Worm (Caenorhabditis elegans): ENCODE measurements around the gene mksr-1.

ce11 chrX:1038347-1038746, 30.6 kb downstream of the mksr-1 start, which contains the start of gene F55A4.7:
- TF ChIP-seq scrt-1 (GFP tag; IDR thresholded peaks at IDR 0.05) (no peak), ets-7 (tag; optimal IDR thresholded peaks at IDR 0.05) (no peak), sea-1 (GFP tag; conservative IDR thresholded peaks at IDR 0.05) (no peak)
